Fruit fly (Drosophila melanogaster) whole organism, embryonic: ENCODE data around the gene Ctl1.
A peak's percentile ranks its signal among the peaks of the same experiment; 100 is the strongest.

ENCODE experiments used
- CG10321 ChIP-seq: fragments of 200-800 bp; sonication (Bioruptor generic); IDR thresholded peaks from 2 replicates; pipeline ENCODE4 v1.3.6; 2022; ENCODE audit warnings: missing biosample characterization, missing genetic modification characterization
- CG10543 ChIP-seq: fragments of 200-800 bp; sonication (Bioruptor generic); optimal IDR thresholded peaks from 3 replicates; lab custom pipeline; 2017; ENCODE audit warnings: missing biosample characterization, mild to moderate bottlenecking, missing genetic modification characterization, moderate library complexity
- CG11456 ChIP-seq: fragments of 200-800 bp; sonication (Bioruptor generic); IDR thresholded peaks from 3 replicates; pipeline ENCODE4 v1.3.6; 2022; ENCODE audit warnings: missing biosample characterization, missing genetic modification characterization
- CG13424 ChIP-seq: fragments of 200-800 bp; sonication (Bioruptor generic); optimal IDR thresholded peaks from 2 replicates; lab custom pipeline; 2019; ENCODE audit warnings: missing biosample characterization, mild to moderate bottlenecking, missing genetic modification characterization, moderate library complexity
- CG13624 ChIP-seq: fragments of 200-800 bp; sonication (Bioruptor generic); optimal IDR thresholded peaks from 2 replicates; lab custom pipeline; 2016; ENCODE audit warnings: missing biosample characterization, missing genetic modification characterization
- CG14050 ChIP-seq: fragments of 200-800 bp; sonication (Bioruptor generic); IDR thresholded peaks from 3 replicates; pipeline ENCODE4 v1.3.6; 2022; ENCODE audit warnings: missing biosample characterization, missing genetic modification characterization
- CG1529 ChIP-seq: fragments of 200-800 bp; sonication (Bioruptor generic); optimal IDR thresholded peaks from 3 replicates; lab custom pipeline; 2018; ENCODE audit warnings: missing biosample characterization, missing genetic modification characterization
- CG15696 ChIP-seq: fragments of 200-800 bp; sonication (Bioruptor generic); optimal IDR thresholded peaks from 2 replicates; lab custom pipeline; 2019; ENCODE audit warnings: missing biosample characterization, mild to moderate bottlenecking, missing genetic modification characterization, moderate library complexity
- CG17361 ChIP-seq: fragments of 200-800 bp; sonication (Bioruptor generic); IDR thresholded peaks from 3 replicates; pipeline ENCODE4 v1.3.6; 2022; ENCODE audit warnings: missing biosample characterization, missing genetic modification characterization
- CG17385 ChIP-seq: fragments of 200-800 bp; sonication (Bioruptor generic); optimal IDR thresholded peaks from 3 replicates; lab custom pipeline; 2018; ENCODE audit warnings: missing biosample characterization, mild to moderate bottlenecking, missing genetic modification characterization
- CG17802 ChIP-seq: fragments of 200-800 bp; sonication (Bioruptor generic); optimal IDR thresholded peaks from 2 replicates; lab custom pipeline; 2018; ENCODE audit warnings: missing biosample characterization, mild to moderate bottlenecking, missing genetic modification characterization, moderate library complexity
- CG2889 ChIP-seq: fragments of 200-800 bp; sonication (Bioruptor generic); IDR thresholded peaks from 3 replicates; pipeline ENCODE4 v1.3.6; 2022; ENCODE audit warnings: missing biosample characterization, missing genetic modification characterization
- CG32767 ChIP-seq: fragments of 200-800 bp; sonication (Bioruptor generic); IDR thresholded peaks from 2 replicates; pipeline ENCODE4 v1.3.6; 2022; ENCODE audit warnings: missing biosample characterization, missing genetic modification characterization
- CG43689 ChIP-seq: fragments of 200-800 bp; sonication (Bioruptor generic); IDR thresholded peaks from 2 replicates; pipeline ENCODE4 v1.3.6; 2022; ENCODE audit warnings: missing biosample characterization, missing genetic modification characterization
- CG4404 ChIP-seq: fragments of 200-800 bp; sonication (Bioruptor generic); IDR thresholded peaks from 2 replicates; pipeline ENCODE4 v1.3.6; 2022; ENCODE audit warnings: missing biosample characterization, missing genetic modification characterization
- CG4730 ChIP-seq: fragments of 200-800 bp; sonication (Bioruptor generic); IDR thresholded peaks from 2 replicates; pipeline ENCODE4 v1.3.6; 2022; ENCODE audit warnings: missing biosample characterization, missing genetic modification characterization
- CG6854 ChIP-seq: fragments of 200-800 bp; sonication (Bioruptor generic); optimal IDR thresholded peaks from 3 replicates; lab custom pipeline; 2017; ENCODE audit warnings: missing biosample characterization, mild to moderate bottlenecking, missing genetic modification characterization
- CG7928 ChIP-seq: fragments of 200-800 bp; sonication (Bioruptor generic); optimal IDR thresholded peaks from 2 replicates; lab custom pipeline; 2017; ENCODE audit warnings: missing biosample characterization, mild to moderate bottlenecking, missing genetic modification characterization
- CG8089 ChIP-seq: fragments of 200-800 bp; sonication (Bioruptor generic); optimal IDR thresholded peaks from 3 replicates; lab custom pipeline; 2016; ENCODE audit warnings: missing biosample characterization, missing genetic modification characterization
- CG8290 ChIP-seq, 3 experiments: fragments of 200-800 bp; sonication (Bioruptor generic); optimal IDR thresholded peaks; 2 replicates each; lab custom pipeline; 2016 to 2019; ENCODE audit warnings: missing biosample characterization in 3 of 3, missing genetic modification characterization in 3 of 3, mild to moderate bottlenecking in 2 of 3, moderate library complexity in 1 of 3
- CG8388 ChIP-seq: fragments of 200-800 bp; sonication (Bioruptor generic); optimal IDR thresholded peaks from 2 replicates; lab custom pipeline; 2019; ENCODE audit warnings: missing biosample characterization, mild to moderate bottlenecking, missing genetic modification characterization, moderate library complexity
- CG8924 ChIP-seq: fragments of 200-800 bp; optimal IDR thresholded peaks from 3 replicates; lab custom pipeline; 2019; ENCODE audit warnings: missing biosample characterization, mild to moderate bottlenecking, missing genetic modification characterization, moderate library complexity
- CG8944 ChIP-seq: fragments of 200-800 bp; sonication (Bioruptor generic); optimal IDR thresholded peaks from 3 replicates; lab custom pipeline; 2016; ENCODE audit warnings: missing biosample characterization, missing genetic modification characterization
- D19B ChIP-seq: fragments of 200-800 bp; sonication (Bioruptor generic); optimal IDR thresholded peaks from 2 replicates; lab custom pipeline; 2017; ENCODE audit warnings: missing biosample characterization, mild to moderate bottlenecking, missing genetic modification characterization
- HHEX ChIP-seq: fragments of 200-800 bp; sonication (Bioruptor generic); optimal IDR thresholded peaks from 3 replicates; lab custom pipeline; 2017; ENCODE audit warnings: missing biosample characterization, mild to moderate bottlenecking, missing genetic modification characterization, missing genetic modification reagents
- Kr ChIP-seq: fragments of 200-800 bp; sonication (Bioruptor generic); optimal IDR thresholded peaks from 2 replicates; lab custom pipeline; 2017; ENCODE audit warnings: missing biosample characterization, mild to moderate bottlenecking, missing genetic modification characterization
- Mes4 ChIP-seq: fragments of 200-800 bp; sonication (Bioruptor generic); optimal IDR thresholded peaks from 2 replicates; lab custom pipeline; 2016; ENCODE audit warnings: missing biosample characterization, missing genetic modification characterization
- Nf-YB ChIP-seq: fragments of 200-800 bp; sonication (Bioruptor generic); optimal IDR thresholded peaks from 3 replicates; lab custom pipeline; 2019; ENCODE audit warnings: missing biosample characterization, mild to moderate bottlenecking, missing genetic modification characterization, moderate library complexity
- NfI ChIP-seq: fragments of 200-800 bp; sonication (Bioruptor generic); optimal IDR thresholded peaks from 3 replicates; lab custom pipeline; 2018; ENCODE audit warnings: missing biosample characterization, mild to moderate bottlenecking, missing genetic modification characterization, moderate library complexity
- Opbp ChIP-seq: fragments of 200-800 bp; sonication (Bioruptor generic); IDR thresholded peaks from 3 replicates; pipeline ENCODE4 v1.3.6; 2022; ENCODE audit warnings: missing biosample characterization, missing genetic modification characterization; ENCODE audit not compliant: partially characterized antibody
- Ssrp ChIP-seq: fragments of 200-800 bp; sonication (Bioruptor generic); optimal IDR thresholded peaks from 2 replicates; lab custom pipeline; 2018; ENCODE audit warnings: missing biosample characterization, mild to moderate bottlenecking, missing genetic modification characterization, moderate library complexity
- ato ChIP-seq: fragments of 200-800 bp; sonication (Bioruptor generic); IDR thresholded peaks from 2 replicates; pipeline ENCODE4 v1.3.6; 2022; ENCODE audit warnings: missing biosample characterization, missing genetic modification characterization; ENCODE audit not compliant: partially characterized antibody
- bcd ChIP-seq: fragments of 200-800 bp; sonication (Bioruptor generic); optimal IDR thresholded peaks from 2 replicates; lab custom pipeline; 2017; ENCODE audit warnings: missing biosample characterization, mild to moderate bottlenecking, missing genetic modification characterization
- cwo ChIP-seq: fragments of 200-800 bp; sonication (Bioruptor generic); optimal IDR thresholded peaks from 3 replicates; lab custom pipeline; 2017; ENCODE audit warnings: missing biosample characterization, missing genetic modification characterization, mild to moderate bottlenecking, moderate library complexity, missing genetic modification reagents
- hbn ChIP-seq: fragments of 200-800 bp; sonication (Bioruptor generic); IDR thresholded peaks from 2 replicates; pipeline ENCODE4 v1.3.6; 2022; ENCODE audit warnings: missing biosample characterization, missing genetic modification characterization; ENCODE audit not compliant: partially characterized antibody
- jing ChIP-seq: fragments of 200-800 bp; sonication (Bioruptor generic); optimal IDR thresholded peaks from 2 replicates; lab custom pipeline; 2018; ENCODE audit warnings: missing biosample characterization, mild to moderate bottlenecking, missing genetic modification characterization
- klu ChIP-seq: fragments of 200-800 bp; sonication (Bioruptor generic); IDR thresholded peaks from 2 replicates; pipeline ENCODE4 v1.3.6; 2022; ENCODE audit warnings: missing biosample characterization, missing genetic modification characterization
- kni ChIP-seq: fragments of 200-800 bp; sonication (Bioruptor generic); optimal IDR thresholded peaks from 3 replicates; lab custom pipeline; 2017; ENCODE audit warnings: mild to moderate bottlenecking, missing biosample characterization, missing genetic modification reagents, missing genetic modification characterization
- lilli ChIP-seq: fragments of 200-800 bp; sonication (Bioruptor generic); optimal IDR thresholded peaks from 3 replicates; lab custom pipeline; 2016; ENCODE audit warnings: missing biosample characterization, missing genetic modification characterization
- mld ChIP-seq: fragments of 200-800 bp; sonication (Bioruptor generic); IDR thresholded peaks from 3 replicates; pipeline ENCODE4 v1.3.6; 2022; ENCODE audit warnings: missing biosample characterization, missing genetic modification characterization; ENCODE audit not compliant: partially characterized antibody
- onecut ChIP-seq: fragments of 200-800 bp; sonication (Bioruptor generic); IDR thresholded peaks from 2 replicates; pipeline ENCODE4 v1.3.6; 2022; ENCODE audit warnings: missing biosample characterization, missing genetic modification characterization
- pum ChIP-seq: fragments of 200-800 bp; sonication (Bioruptor generic); optimal IDR thresholded peaks from 2 replicates; lab custom pipeline; 2016; ENCODE audit warnings: missing biosample characterization, missing genetic modification characterization
- ro ChIP-seq: fragments of 200-800 bp; sonication (Bioruptor generic); IDR thresholded peaks from 2 replicates; pipeline ENCODE4 v1.3.6; 2022; ENCODE audit warnings: missing biosample characterization, missing genetic modification characterization
- run ChIP-seq: fragments of 200-800 bp; sonication (Bioruptor generic); optimal IDR thresholded peaks from 3 replicates; lab custom pipeline; 2018; ENCODE audit warnings: missing biosample characterization, mild to moderate bottlenecking, missing genetic modification characterization
- scrt ChIP-seq: fragments of 200-800 bp; sonication (Bioruptor generic); optimal IDR thresholded peaks from 2 replicates; lab custom pipeline; 2018; ENCODE audit warnings: missing biosample characterization, mild to moderate bottlenecking, missing genetic modification characterization, moderate library complexity
- sisA ChIP-seq: fragments of 200-800 bp; sonication (Bioruptor generic); IDR thresholded peaks from 2 replicates; pipeline ENCODE4 v1.3.6; 2022; ENCODE audit warnings: missing biosample characterization, missing genetic modification characterization
- sqz ChIP-seq: fragments of 200-800 bp; sonication (Bioruptor generic); optimal IDR thresholded peaks from 3 replicates; lab custom pipeline; 2018; ENCODE audit warnings: missing biosample characterization, mild to moderate bottlenecking, missing genetic modification characterization
- trh ChIP-seq: fragments of 200-800 bp; sonication (Bioruptor generic); optimal IDR thresholded peaks from 2 replicates; lab custom pipeline; 2016; ENCODE audit warnings: missing biosample characterization, missing genetic modification characterization
- unc-4 ChIP-seq: fragments of 200-800 bp; sonication (Bioruptor generic); IDR thresholded peaks from 2 replicates; pipeline ENCODE4 v1.3.6; 2022; ENCODE audit warnings: missing biosample characterization, missing genetic modification characterization; ENCODE audit not compliant: partially characterized antibody

Ctl1 gene

dm6 chr3L:4228187-4228836 lies 49.5 kb upstream of the Ctl1 start (continued):
- TF ChIP-seq CG17385 (GFP tag; lab: Kevin White, UChicago) (peak; percentile 95), CG15696 (tag; lab: Kevin White, UChicago) (peak; percentile 87), kni (peak; percentile 96), CG32767 (GFP tag; lab: Robert Waterston, UW) (peak; percentile 95), CG8089 (peak; percentile 96), CG13624 (GFP tag; lab: Kevin White, UChicago) (peak; percentile 90), cwo (GFP tag; lab: Kevin White, UChicago) (peak; percentile 85), CG11456 (GFP tag; lab: Robert Waterston, UW) (peak; percentile 93), CG8388 (GFP tag; lab: Kevin White, UChicago) (peak; percentile 97), CG14050 (peak; percentile 97), CG8944 (peak; percentile 93), CG1529 (GFP tag; lab: Kevin White, UChicago) (peak; percentile 98), Ssrp (tag; lab: Kevin White, UChicago) (peak; percentile 96), sisA (GFP tag; lab: Robert Waterston, UW) (peak; percentile 99), CG2889 (GFP tag; lab: Robert Waterston, UW) (peak; percentile 91), sqz (GFP tag; lab: Kevin White, UChicago) (peak; percentile 92), CG4404 (peak; percentile 90), jing (GFP tag; lab: Kevin White, UChicago) (peak; percentile 97), Nf-YB (peak; percentile 85), mld (GFP tag; lab: Robert Waterston, UW) (no peak), CG13424 (tag; lab: Kevin White, UChicago) (peak; percentile 98), HHEX (GFP tag; lab: Kevin White, UChicago) (peak; percentile 94), ato (GFP tag; lab: Robert Waterston, UW) (no peak), unc-4 (no peak), CG43689 (GFP tag; lab: Robert Waterston, UW) (peak; percentile 92), CG17802 (tag; lab: Kevin White, UChicago) (peak; percentile 78), hbn (GFP tag; lab: Robert Waterston, UW) (no peak), bcd (GFP tag; lab: Kevin White, UChicago) (peak; percentile 92), lilli (GFP tag; lab: Kevin White, UChicago) (peak; percentile 88), klu (GFP tag; lab: Robert Waterston, UW) (peak; percentile 87), CG4730 (GFP tag; lab: Robert Waterston, UW) (peak; percentile 93), Opbp (peak; percentile 42; the same call in 1 of the 3 replicates), run (tag; lab: Kevin White, UChicago) (peak; percentile 92), CG7928 (GFP tag; lab: Kevin White, UChicago) (peak; percentile 61), CG10321 (peak; percentile 78), CG10543 (peak; percentile 94), CG17361 (peak; percentile 97), pum (GFP tag; lab: Kevin White, UChicago) (peak; percentile 96), CG8290 (GFP tag; optimal IDR thresholded peaks at IDR 0.05; lab: Kevin White, UChicago) (peak; percentile 94), CG8290 (tag; optimal IDR thresholded peaks at IDR 0.05; lab: Kevin White, UChicago) (peak; percentile 83 to 97), Mes4 (GFP tag; lab: Kevin White, UChicago) (peak; percentile 97), NfI (GFP tag; lab: Kevin White, UChicago) (peak; percentile 96), onecut (GFP tag; lab: Robert Waterston, UW) (peak; percentile 95), Kr (peak; percentile 39), D19B (peak; percentile 43), CG8924 (tag; lab: Kevin White, UChicago) (peak; percentile 97), scrt (GFP tag; lab: Kevin White, UChicago) (peak; percentile 85), trh (GFP tag; lab: Kevin White, UChicago) (peak; percentile 89), ro (GFP tag; lab: Robert Waterston, UW) (peak; percentile 88), CG6854 (GFP tag; lab: Kevin White, UChicago) (peak; percentile 69)
